Worm (Caenorhabditis elegans) whole organism, mixed stage, embryonic: ENCODE measurements around the gene cyp-13A3.

ENCODE experiments used
- cnd-1 ChIP-seq: fragments of 200-800 bp; sonication (Bioruptor generic); optimal IDR thresholded peaks from 2 replicates; lab custom pipeline; 2018; ENCODE audit warnings: mild to moderate bottlenecking, missing genetic modification characterization, missing compliant biosample characterization
- lin-13 ChIP-seq: fragments of 150-350 bp; optimal IDR thresholded peaks from 2 replicates; lab custom pipeline; 2014; ENCODE audit warnings: missing biosample characterization, missing genetic modification characterization
- lsy-2 ChIP-seq: fragments of 150-350 bp; optimal IDR thresholded peaks from 2 replicates; lab custom pipeline; 2014; ENCODE audit warnings: missing biosample characterization, missing genetic modification characterization
- mab-5 ChIP-seq: fragments of 150-350 bp; optimal IDR thresholded peaks from 2 replicates; lab custom pipeline; 2014; ENCODE audit warnings: missing biosample characterization, missing genetic modification characterization
- pha-4 ChIP-seq: fragments of 150-350 bp; optimal IDR thresholded peaks from 2 replicates; lab custom pipeline; 2018; ENCODE audit warnings: missing biosample characterization, missing genetic modification reagents, missing genetic modification characterization
- tbx-8 ChIP-seq: fragments of 200-800 bp; sonication (Bioruptor generic); optimal IDR thresholded peaks from 2 replicates; lab custom pipeline; 2018; ENCODE audit warnings: mild to moderate bottlenecking, missing genetic modification characterization, moderate library complexity, missing compliant biosample characterization
- unc-62 ChIP-seq: fragments of 150-350 bp; optimal IDR thresholded peaks from 2 replicates; lab custom pipeline; 2014; ENCODE audit warnings: missing biosample characterization, missing genetic modification reagents, missing genetic modification characterization
- ztf-11 ChIP-seq: fragments of 150-350 bp; optimal IDR thresholded peaks from 2 replicates; lab custom pipeline; 2014; ENCODE audit warnings: missing biosample characterization, missing genetic modification characterization

ce11 chrII:9826946-9827345 is 33.8 kb upstream of the cyp-13A3 start:
- TF ChIP-seq cnd-1 (no peak), pha-4 (tag; lab: Kevin White, UChicago) (no peak), unc-62 (GFP tag; lab: Kevin White, UChicago) (no peak), ztf-11 (no peak), mab-5 (tag; lab: Kevin White, UChicago) (no peak), lin-13 (tag; lab: Kevin White, UChicago) (no peak), lsy-2 (tag; lab: Kevin White, UChicago) (no peak), tbx-8 (no peak)
